Fruit fly (Drosophila melanogaster): Measurements from ENCODE around the gene Mpv17.

Mpv17 gene

DNA sequence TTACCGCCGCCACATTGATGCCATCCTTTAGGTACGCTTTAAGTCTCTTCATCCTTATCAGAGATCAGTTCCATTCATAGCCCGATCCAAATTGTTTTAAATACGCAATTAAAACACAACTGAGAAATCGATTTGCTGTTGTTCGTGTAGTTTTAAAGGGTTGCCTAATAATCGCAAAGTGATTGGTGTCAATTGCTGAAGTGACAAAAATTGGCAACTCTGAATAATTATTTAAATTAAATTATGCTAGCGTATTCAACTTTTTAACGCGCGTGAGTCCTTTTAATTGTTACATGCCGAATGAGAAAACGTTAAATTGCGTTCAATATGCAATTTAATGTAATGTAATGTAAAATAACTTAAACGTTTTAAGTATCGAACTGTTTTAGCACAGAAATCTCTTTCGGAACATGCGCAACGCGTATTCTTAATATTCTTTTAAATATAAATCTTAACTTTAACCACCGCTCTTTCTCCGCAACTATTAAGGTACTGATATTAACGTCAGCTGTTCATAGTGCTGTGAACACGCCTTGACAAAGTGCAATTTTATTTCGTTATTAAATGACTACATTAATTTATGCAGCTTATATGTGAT lies at the start of gene Mpv17:
Mpv17 (minus strand) TSS at position 164 of the 598 bp plus-strand sequence.
- TF ChIP-seq brk (GFP tag; optimal IDR thresholded peaks at IDR 0.05) (peak; percentile 10), CrebA (GFP tag; optimal IDR thresholded peaks at IDR 0.05; ENCODE audit: borderline replicate concordance) (no peak), Rel (GFP tag; optimal IDR thresholded peaks at IDR 0.05) (no peak), Rel (tag; optimal IDR thresholded peaks at IDR 0.05) (no peak), woc (GFP tag; optimal IDR thresholded peaks at IDR 0.05) (peak; percentile 6), lola (GFP tag; optimal IDR thresholded peaks at IDR 0.05) (no peak), Vsx2 (GFP tag; optimal IDR thresholded peaks at IDR 0.05; ENCODE audit: partially characterized antibody) (no peak), foxo (GFP tag; optimal IDR thresholded peaks at IDR 0.05) (peak in 1 of 2 experiments; percentile 36), tai (GFP tag; optimal IDR thresholded peaks at IDR 0.05) (no peak), h (GFP tag; optimal IDR thresholded peaks at IDR 0.05) (peak; percentile 34), Dfd (GFP tag; optimal IDR thresholded peaks at IDR 0.05) (no peak), CG9705 (GFP tag; optimal IDR thresholded peaks at IDR 0.05) (no peak), Hnf4 (GFP tag; optimal IDR thresholded peaks at IDR 0.05) (peak; percentile 70), fru (GFP tag; optimal IDR thresholded peaks at IDR 0.05) (peak; percentile 1), ey (GFP tag; optimal IDR thresholded peaks at IDR 0.05) (peak; percentile 23), N (GFP tag; optimal IDR thresholded peaks at IDR 0.05) (no peak), dl (GFP tag; optimal IDR thresholded peaks at IDR 0.05; ENCODE audit: insufficient read depth in 1 of 2, partially characterized antibody in 2 of 2) (no peak), sage (GFP tag; optimal IDR thresholded peaks at IDR 0.05) (peak; percentile 15), Mio (GFP tag; optimal IDR thresholded peaks at IDR 0.05) (no peak), HLH106 (tag; optimal IDR thresholded peaks at IDR 0.05) (no peak), Hr78 (GFP tag; optimal IDR thresholded peaks at IDR 0.05) (no peak), Abd-B (GFP tag; optimal IDR thresholded peaks at IDR 0.05) (no peak), sv (GFP tag; optimal IDR thresholded peaks at IDR 0.05) (no peak), br (GFP tag; optimal IDR thresholded peaks at IDR 0.05) (no peak), Jra (GFP tag; optimal IDR thresholded peaks at IDR 0.05) (no peak), Sp1 (GFP tag; optimal IDR thresholded peaks at IDR 0.05) (no peak), dmrt93B (GFP tag; optimal IDR thresholded peaks at IDR 0.05) (no peak), Dif (GFP tag; optimal IDR thresholded peaks at IDR 0.05; ENCODE audit: partially characterized antibody) (no peak), OdsH (GFP tag; optimal IDR thresholded peaks at IDR 0.05) (no peak), GATAd (GFP tag; optimal IDR thresholded peaks at IDR 0.05) (no peak), dsf (GFP tag; optimal IDR thresholded peaks at IDR 0.05; ENCODE audit: borderline replicate concordance) (no peak), rgr (GFP tag; optimal IDR thresholded peaks at IDR 0.05) (peak; percentile 45), jim (GFP tag; optimal IDR thresholded peaks at IDR 0.05) (no peak)

DNA sequence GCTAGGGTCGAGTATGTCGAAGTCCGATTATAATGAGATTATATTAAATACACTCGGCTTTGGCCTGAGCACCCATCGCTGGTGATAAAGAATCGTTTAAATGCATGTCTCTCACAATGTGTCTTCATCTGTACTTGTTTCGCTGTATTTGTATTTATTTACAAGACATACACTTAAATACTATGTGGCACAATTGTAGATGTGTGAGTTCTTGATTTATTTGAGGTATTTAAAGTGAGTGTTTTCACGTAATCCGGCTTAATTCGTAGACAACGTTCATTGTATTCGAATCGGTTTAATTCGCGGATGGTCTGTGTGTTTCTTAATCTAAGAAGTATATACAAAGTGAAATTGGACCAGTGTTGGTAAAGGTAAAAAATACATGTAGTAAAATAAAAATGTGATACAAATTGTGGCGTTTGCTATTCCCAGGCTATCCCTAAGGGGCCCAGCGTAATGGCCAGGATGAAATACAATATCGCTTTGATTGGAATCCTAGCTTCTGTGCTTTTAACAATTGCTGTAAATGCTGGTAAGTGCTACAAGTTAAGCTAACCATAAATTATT lies 35.6 kb upstream of the Mpv17 start, which contains the start of gene Zyx:
Zyx (minus strand) TSS at position 350 of the 567 bp plus-strand sequence.
- no peak for TF ChIP-seq brk (GFP tag; optimal IDR thresholded peaks at IDR 0.05)
- no peak for TF ChIP-seq Hr78 (GFP tag; optimal IDR thresholded peaks at IDR 0.05)
- TF ChIP-seq OdsH (GFP tag; optimal IDR thresholded peaks at IDR 0.05) = no peak
- TF ChIP-seq Myc (optimal IDR thresholded peaks at IDR 0.05) = no peak
- TF ChIP-seq Jra (GFP tag; optimal IDR thresholded peaks at IDR 0.05) = no peak
- TF ChIP-seq fru (GFP tag; optimal IDR thresholded peaks at IDR 0.05) = no peak
- TF ChIP-seq sage (GFP tag; optimal IDR thresholded peaks at IDR 0.05) = no peak
- TF ChIP-seq Dfd (GFP tag; optimal IDR thresholded peaks at IDR 0.05) = no peak
- TF ChIP-seq rgr (GFP tag; optimal IDR thresholded peaks at IDR 0.05) = no peak
- no peak for TF ChIP-seq foxo (GFP tag; optimal IDR thresholded peaks at IDR 0.05)
- no peak for TF ChIP-seq GATAd (GFP tag; optimal IDR thresholded peaks at IDR 0.05)
- TF ChIP-seq h (GFP tag; optimal IDR thresholded peaks at IDR 0.05) = no peak
- no peak for TF ChIP-seq N (GFP tag; optimal IDR thresholded peaks at IDR 0.05)
- TF ChIP-seq Dif (GFP tag; optimal IDR thresholded peaks at IDR 0.05; ENCODE audit: partially characterized antibody) = no peak
- no peak for TF ChIP-seq tai (GFP tag; optimal IDR thresholded peaks at IDR 0.05)
- no peak for TF ChIP-seq ey (GFP tag; optimal IDR thresholded peaks at IDR 0.05)
- no peak for TF ChIP-seq psq (GFP tag; optimal IDR thresholded peaks at IDR 0.05)
- no peak for TF ChIP-seq Sp1 (GFP tag; optimal IDR thresholded peaks at IDR 0.05)

DNA sequence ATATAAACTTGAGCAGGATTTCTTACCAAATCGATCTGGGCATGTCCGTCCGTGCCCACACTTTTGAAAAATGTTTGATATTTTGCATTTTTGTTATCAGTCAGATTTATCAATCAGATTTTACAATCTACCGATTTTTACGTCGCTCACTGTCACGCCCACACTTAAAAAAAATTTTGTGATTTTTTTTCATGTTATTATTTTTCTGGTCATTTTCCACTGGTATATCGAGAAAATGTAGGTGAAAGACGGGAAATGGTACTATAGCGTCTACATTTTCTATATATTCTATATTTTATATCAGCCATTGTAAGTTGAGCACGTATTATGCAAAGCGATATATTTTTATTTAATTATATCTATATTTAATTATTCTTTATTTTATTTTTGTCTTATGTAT lies 35.1 kb upstream of the Mpv17 start:
- peak; percentile 5 for TF ChIP-seq psq (GFP tag; optimal IDR thresholded peaks at IDR 0.05)
- peak; percentile 12 for TF ChIP-seq fru (GFP tag; optimal IDR thresholded peaks at IDR 0.05)
- TF ChIP-seq dsf (GFP tag; optimal IDR thresholded peaks at IDR 0.05; ENCODE audit: borderline replicate concordance) = no peak
